Worm (Caenorhabditis elegans): ENCODE measurements around the gene dmsr-7.

ce11 chrV:5432499-5432898 is 27.3 kb downstream of the dmsr-7 start, which contains the start of gene F08F3.8:
- TF ChIP-seq ceh-30 (tag; optimal IDR thresholded peaks at IDR 0.05) = no peak
- TF ChIP-seq sdc-2 (tag; optimal IDR thresholded peaks at IDR 0.05) = no peak

Data from whole organism, late embryonic.